Fruit fly (Drosophila melanogaster) whole organism, prepupa: ENCODE data around the gene CG31533.

Experiments
- CG10631 ChIP-seq: fragments of 200-800 bp; sonication (Bioruptor generic); optimal IDR thresholded peaks from 2 replicates; lab custom pipeline; 2016; ENCODE audit warnings: missing biosample characterization, missing genetic modification characterization
- CG10669 ChIP-seq: fragments of 200-800 bp; sonication (Bioruptor generic); optimal IDR thresholded peaks from 3 replicates; lab custom pipeline; 2018; ENCODE audit warnings: missing biosample characterization, mild to moderate bottlenecking, missing genetic modification characterization, moderate library complexity
- CG11294 ChIP-seq: fragments of 200-800 bp; sonication (Bioruptor generic); IDR thresholded peaks from 2 replicates; pipeline ENCODE4 v1.3.6; 2022; ENCODE audit warnings: missing biosample characterization, missing genetic modification characterization
- CG11762 ChIP-seq: fragments of 200-800 bp; sonication (Bioruptor generic); optimal IDR thresholded peaks from 3 replicates; lab custom pipeline; 2016; ENCODE audit warnings: missing biosample characterization, missing genetic modification characterization; ENCODE audit not compliant: insufficient read depth
- CG11902 ChIP-seq: fragments of 200-800 bp; sonication (Bioruptor generic); optimal IDR thresholded peaks from 3 replicates; lab custom pipeline; 2016; ENCODE audit warnings: missing biosample characterization, missing genetic modification characterization
- CG1621 ChIP-seq: fragments of 200-800 bp; sonication (Bioruptor generic); optimal IDR thresholded peaks from 3 replicates; lab custom pipeline; 2018; ENCODE audit warnings: missing biosample characterization, mild to moderate bottlenecking, missing genetic modification characterization
- CG3032 ChIP-seq: fragments of 200-800 bp; optimal IDR thresholded peaks from 2 replicates; lab custom pipeline; 2019; ENCODE audit warnings: missing biosample characterization, mild to moderate bottlenecking, missing genetic modification characterization, moderate library complexity
- CG31627 ChIP-seq: fragments of 200-800 bp; sonication (Bioruptor generic); optimal IDR thresholded peaks from 3 replicates; lab custom pipeline; 2016; ENCODE audit warnings: missing biosample characterization, missing genetic modification characterization
- CG32006 ChIP-seq: fragments of 200-800 bp; sonication (Bioruptor generic); optimal IDR thresholded peaks from 3 replicates; lab custom pipeline; 2017; ENCODE audit warnings: missing biosample characterization, mild to moderate bottlenecking, missing genetic modification characterization
- CG34406 ChIP-seq: fragments of 200-800 bp; sonication (Bioruptor generic); optimal IDR thresholded peaks from 3 replicates; lab custom pipeline; 2016; ENCODE audit warnings: missing biosample characterization, missing genetic modification characterization
- CG3919 ChIP-seq: fragments of 200-800 bp; sonication (Bioruptor generic); optimal IDR thresholded peaks from 3 replicates; lab custom pipeline; 2016; ENCODE audit warnings: missing biosample characterization, missing genetic modification characterization
- CG6163 ChIP-seq: fragments of 200-800 bp; sonication (Bioruptor generic); IDR thresholded peaks from 3 replicates; pipeline ENCODE4 v1.3.6; 2022; ENCODE audit warnings: missing biosample characterization, missing genetic modification characterization
- CG6276 ChIP-seq: fragments of 200-800 bp; sonication (Bioruptor generic); optimal IDR thresholded peaks from 2 replicates; lab custom pipeline; 2017; ENCODE audit warnings: missing biosample characterization, mild to moderate bottlenecking, missing genetic modification characterization
- CG6792 ChIP-seq: fragments of 200-800 bp; sonication (Bioruptor generic); optimal IDR thresholded peaks from 3 replicates; lab custom pipeline; 2016; ENCODE audit warnings: missing biosample characterization, missing genetic modification characterization
- CG7368 ChIP-seq: fragments of 200-800 bp; sonication (Bioruptor generic); optimal IDR thresholded peaks from 3 replicates; lab custom pipeline; 2016; ENCODE audit warnings: missing biosample characterization, missing genetic modification characterization
- CG8119 ChIP-seq: fragments of 200-800 bp; sonication (Bioruptor generic); IDR thresholded peaks from 3 replicates; pipeline ENCODE4 v1.3.6; 2022; ENCODE audit warnings: missing biosample characterization, missing genetic modification characterization
- CG8632 ChIP-seq: fragments of 200-800 bp; sonication (Bioruptor generic); optimal IDR thresholded peaks from 3 replicates; lab custom pipeline; 2016; ENCODE audit warnings: missing biosample characterization, missing genetic modification characterization
- CG9139 ChIP-seq: fragments of 200-800 bp; sonication (Bioruptor generic); optimal IDR thresholded peaks from 3 replicates; lab custom pipeline; 2017; ENCODE audit warnings: missing biosample characterization, mild to moderate bottlenecking, missing genetic modification characterization
- Eip75B ChIP-seq: fragments of 200-800 bp; sonication (Bioruptor generic); optimal IDR thresholded peaks from 3 replicates; lab custom pipeline; 2016; ENCODE audit warnings: missing biosample characterization, missing genetic modification characterization
- Eip78C ChIP-seq: fragments of 200-800 bp; sonication (Bioruptor generic); peaks from one replicate; lab custom pipeline; 2016; ENCODE audit warnings: missing biosample characterization, missing genetic modification characterization
- Eip93F ChIP-seq: fragments of 200-800 bp; sonication (Bioruptor generic); optimal IDR thresholded peaks from 2 replicates; lab custom pipeline; 2016; ENCODE audit warnings: missing biosample characterization, mild to moderate bottlenecking, missing genetic modification characterization
- Ets21C ChIP-seq: fragments of 200-800 bp; sonication (Bioruptor generic); optimal IDR thresholded peaks from 3 replicates; lab custom pipeline; 2016; ENCODE audit warnings: missing biosample characterization, missing genetic modification characterization
- Ets96B ChIP-seq: fragments of 200-800 bp; optimal IDR thresholded peaks from 2 replicates; lab custom pipeline; 2019; ENCODE audit warnings: missing biosample characterization, mild to moderate bottlenecking, missing genetic modification characterization, moderate library complexity
- Gug ChIP-seq: fragments of 200-800 bp; sonication (Bioruptor generic); IDR thresholded peaks from 2 replicates; pipeline ENCODE4 v1.3.6; 2022; ENCODE audit warnings: missing biosample characterization, missing genetic modification characterization
- Hr38 ChIP-seq: sonication (Bioruptor generic); optimal IDR thresholded peaks from 2 replicates; lab custom pipeline; 2016; ENCODE audit warnings: missing biosample characterization, missing genetic modification characterization
- Hr39 ChIP-seq: fragments of 200-800 bp; sonication (Bioruptor generic); optimal IDR thresholded peaks from 2 replicates; lab custom pipeline; 2016; ENCODE audit warnings: missing biosample characterization, missing genetic modification characterization
- Hr4 ChIP-seq: fragments of 200-800 bp; sonication (Bioruptor generic); optimal IDR thresholded peaks from 3 replicates; lab custom pipeline; 2016; ENCODE audit warnings: missing biosample characterization, missing genetic modification characterization
- Met ChIP-seq: fragments of 200-800 bp; sonication (Bioruptor generic); optimal IDR thresholded peaks from 3 replicates; lab custom pipeline; 2016; ENCODE audit warnings: missing biosample characterization, missing genetic modification characterization
- OdsH ChIP-seq: fragments of 200-800 bp; sonication (Bioruptor generic); optimal IDR thresholded peaks from 3 replicates; lab custom pipeline; 2016; ENCODE audit warnings: missing biosample characterization, missing genetic modification characterization
- Smox ChIP-seq: fragments of 200-800 bp; sonication (Bioruptor generic); optimal IDR thresholded peaks from 3 replicates; lab custom pipeline; 2016; ENCODE audit warnings: missing biosample characterization, missing genetic modification characterization
- achi ChIP-seq: fragments of 200-800 bp; sonication (Bioruptor generic); optimal IDR thresholded peaks from 3 replicates; lab custom pipeline; 2016; ENCODE audit warnings: missing biosample characterization, missing genetic modification characterization
- cyc ChIP-seq: fragments of 200-800 bp; sonication (Bioruptor generic); optimal IDR thresholded peaks from 3 replicates; lab custom pipeline; 2016; ENCODE audit warnings: missing biosample characterization, missing genetic modification characterization
- dac ChIP-seq: fragments of 200-800 bp; sonication (Bioruptor generic); optimal IDR thresholded peaks from 2 replicates; lab custom pipeline; 2017; ENCODE audit warnings: missing biosample characterization, mild to moderate bottlenecking, missing genetic modification characterization
- dsx ChIP-seq: fragments of 200-800 bp; optimal IDR thresholded peaks from 3 replicates; lab custom pipeline; 2019; ENCODE audit warnings: missing biosample characterization, mild to moderate bottlenecking, missing genetic modification characterization, moderate library complexity; ENCODE audit not compliant: poor library complexity, severe bottlenecking
- eg ChIP-seq: fragments of 200-800 bp; sonication (Bioruptor generic); IDR thresholded peaks from 3 replicates; pipeline ENCODE4 v1.3.6; 2022; ENCODE audit warnings: missing biosample characterization, missing genetic modification characterization
- fd85E ChIP-seq: fragments of 200-800 bp; sonication (Bioruptor generic); optimal IDR thresholded peaks from 3 replicates; lab custom pipeline; 2016; ENCODE audit warnings: missing biosample characterization, missing genetic modification characterization
- fkh ChIP-seq: fragments of 200-800 bp; sonication (Bioruptor generic); optimal IDR thresholded peaks from 3 replicates; lab custom pipeline; 2017; ENCODE audit warnings: missing biosample characterization, mild to moderate bottlenecking, missing genetic modification characterization, moderate library complexity
- lz ChIP-seq: fragments of 200-800 bp; sonication (Bioruptor generic); optimal IDR thresholded peaks from 3 replicates; lab custom pipeline; 2016; ENCODE audit warnings: missing biosample characterization, missing genetic modification characterization
- net ChIP-seq: fragments of 200-800 bp; sonication (Bioruptor generic); optimal IDR thresholded peaks from 3 replicates; lab custom pipeline; 2016; ENCODE audit warnings: missing biosample characterization, missing genetic modification characterization
- pdm3 ChIP-seq: fragments of 200-800 bp; sonication (Bioruptor generic); optimal IDR thresholded peaks from 3 replicates; lab custom pipeline; 2016; ENCODE audit warnings: missing biosample characterization, missing genetic modification characterization
- salr ChIP-seq, 2 experiments: fragments of 200-800 bp; sonication (Bioruptor generic); optimal IDR thresholded peaks; 3 replicates each; lab custom pipeline; 2016 to 2018; ENCODE audit warnings: missing biosample characterization in 2 of 2, missing genetic modification characterization in 2 of 2, mild to moderate bottlenecking in 1 of 2
- spab ChIP-seq: fragments of 200-800 bp; sonication (Bioruptor generic); optimal IDR thresholded peaks from 2 replicates; lab custom pipeline; 2017; ENCODE audit warnings: missing biosample characterization, mild to moderate bottlenecking, missing genetic modification characterization, missing genetic modification reagents
- svp ChIP-seq: fragments of 200-800 bp; sonication (Bioruptor generic); peaks from one replicate; lab custom pipeline; 2016; ENCODE audit warnings: missing biosample characterization, missing genetic modification characterization
- topi ChIP-seq: fragments of 200-800 bp; sonication (Bioruptor generic); optimal IDR thresholded peaks from 3 replicates; lab custom pipeline; 2016; ENCODE audit warnings: missing biosample characterization, missing genetic modification characterization

The CG31533 gene

DNA sequence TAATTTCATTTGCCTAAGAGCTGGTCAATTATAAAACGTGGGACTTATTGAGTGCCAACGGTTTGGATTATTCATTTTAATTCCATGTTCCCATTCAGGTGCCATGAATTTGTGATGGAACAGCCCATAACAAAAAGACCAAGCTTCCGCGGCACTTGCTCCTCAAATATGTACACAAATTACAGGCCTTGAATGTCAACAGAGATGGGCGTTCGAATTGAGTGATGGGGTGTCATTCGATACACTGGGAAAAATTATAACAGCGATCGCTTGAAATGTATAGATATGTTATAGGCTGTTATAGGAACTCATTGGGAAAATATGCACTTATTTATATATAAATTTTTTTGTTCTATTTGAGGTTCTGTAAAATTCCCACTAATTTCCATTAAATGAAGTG is 41.1 kb downstream of the CG31533 start:
- TF ChIP-seq Hr4 (no peak), CG8119 (GFP tag; lab: Robert Waterston, UW) (no peak), salr (GFP tag; optimal IDR thresholded peaks at IDR 0.05; lab: Kevin White, UChicago) (no peak), CG3919 (no peak), CG3032 (tag; lab: Kevin White, UChicago) (no peak), CG32006 (no peak), CG31627 (GFP tag; lab: Kevin White, UChicago) (no peak), fd85E (no peak), Hr39 (GFP tag; lab: Kevin White, UChicago) (no peak)

DNA sequence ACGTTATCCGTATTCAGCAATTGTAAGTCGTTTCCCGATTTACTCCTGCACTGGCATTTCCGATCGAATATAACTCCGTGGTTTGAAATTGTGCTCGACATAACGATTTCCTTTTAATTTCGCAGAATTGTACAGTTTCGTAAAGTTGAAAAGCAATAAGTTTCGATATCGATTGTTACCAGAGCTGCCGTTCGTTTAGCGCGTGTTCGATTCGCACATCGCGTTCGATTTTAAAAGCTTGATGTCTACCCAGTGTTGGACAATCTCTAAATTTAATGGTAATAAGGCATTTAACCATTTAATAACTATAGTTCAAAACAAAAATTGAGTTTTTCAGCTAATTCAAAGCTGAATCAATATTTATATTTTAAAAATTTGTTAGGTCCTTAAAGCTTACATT is 45.2 kb downstream of the CG31533 start, which contains the start of gene CG14357:
TSS of gene CG14357 (minus strand) at position 101 of the 400 bp plus-strand sequence.
- TF ChIP-seq OdsH (GFP tag; lab: Kevin White, UChicago) (no peak), CG8119 (GFP tag; lab: Robert Waterston, UW) (no peak), Eip75B (GFP tag; lab: Kevin White, UChicago) (no peak), CG11294 (GFP tag; lab: Robert Waterston, UW) (no peak)

DNA sequence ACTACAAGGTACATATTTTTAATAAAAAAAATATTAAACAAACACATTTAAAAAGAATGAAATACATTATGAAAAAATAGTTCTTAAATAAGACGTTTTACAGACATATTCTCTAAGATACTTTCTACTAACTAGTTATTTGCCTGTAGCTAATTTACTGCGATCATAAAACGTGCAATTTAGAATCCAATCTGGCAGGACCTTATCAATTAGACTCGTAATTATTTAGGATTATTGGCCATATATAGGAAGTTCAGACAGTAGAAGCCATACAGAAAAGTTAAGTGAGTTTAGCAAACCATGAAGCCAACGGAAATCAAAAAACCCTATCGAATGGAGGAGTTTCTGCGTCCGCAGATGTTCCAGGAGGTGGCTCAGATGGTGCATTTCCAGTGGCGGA is 48.1 kb downstream of the CG31533 start, which contains the start of gene Or88a:
TSS of gene Or88a (plus strand) at position 301 of the 400 bp plus-strand sequence.
- no peak for TF ChIP-seq net
- TF ChIP-seq CG34406 (GFP tag; lab: Kevin White, UChicago) = no peak

DNA sequence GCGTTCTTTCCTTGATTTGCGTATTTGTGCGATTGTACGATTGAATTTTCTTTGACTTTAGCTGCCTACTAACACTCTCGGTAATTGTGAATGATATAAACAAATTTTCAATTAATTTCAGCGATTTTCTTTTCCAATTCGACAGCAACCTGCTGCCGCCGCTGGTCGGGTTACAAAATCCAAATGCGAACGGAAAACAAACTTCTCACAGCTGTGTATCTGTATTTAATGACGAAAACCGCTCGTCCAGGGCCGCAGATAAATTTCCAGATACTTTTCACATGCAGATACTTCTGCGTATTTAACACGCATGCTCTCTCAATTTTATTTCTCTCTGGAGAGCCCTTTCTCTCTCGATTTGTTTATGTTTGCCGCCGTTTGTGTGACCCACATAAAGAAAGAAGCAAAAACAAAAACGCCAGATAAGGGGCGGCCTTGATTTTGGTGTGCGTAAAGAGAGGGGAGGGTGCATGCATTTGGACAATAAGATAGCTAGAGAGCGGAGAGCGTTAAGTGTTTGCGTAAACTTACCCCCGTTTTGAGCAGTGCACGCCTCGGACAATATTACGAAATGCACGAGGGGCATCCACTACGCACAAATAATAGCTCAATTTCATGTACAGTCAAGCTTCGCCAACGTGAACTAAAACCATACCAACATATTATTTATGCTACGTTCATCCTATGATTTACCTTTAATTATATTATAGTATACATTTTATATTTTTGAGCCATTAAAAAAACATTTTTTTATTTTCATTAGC is 48.9 kb downstream of the CG31533 start, which contains the start of gene CG12402:
TSS of gene CG12402 (minus strand) at position 164 of the 764 bp plus-strand sequence.
- TF ChIP-seq Smox (GFP tag; lab: Kevin White, UChicago) = no peak
- TF ChIP-seq CG8119 (GFP tag; lab: Robert Waterston, UW) = peak; percentile 53
- peak; percentile 35 for TF ChIP-seq dac
- no peak for TF ChIP-seq CG11902
- TF ChIP-seq Ets21C (GFP tag; lab: Kevin White, UChicago) = no peak
- no peak for TF ChIP-seq svp (GFP tag; lab: Kevin White, UChicago)
- TF ChIP-seq Met (GFP tag; lab: Kevin White, UChicago) = no peak
- TF ChIP-seq lz (GFP tag; lab: Kevin White, UChicago) = no peak
- peak; percentile 49 for TF ChIP-seq CG6792 (GFP tag; lab: Kevin White, UChicago)
- peak; percentile 38 for TF ChIP-seq CG8632 (GFP tag; lab: Kevin White, UChicago)
- TF ChIP-seq salr (GFP tag; optimal IDR thresholded peaks at IDR 0.05; lab: Kevin White, UChicago) = no peak
- TF ChIP-seq CG7368 (GFP tag; lab: Kevin White, UChicago) = peak; percentile 23
- TF ChIP-seq OdsH (GFP tag; lab: Kevin White, UChicago) = peak; percentile 6
- TF ChIP-seq eg (GFP tag; lab: Robert Waterston, UW) = peak; percentile 69
- peak; percentile 35 for TF ChIP-seq CG32006
- peak; percentile 49 for TF ChIP-seq pdm3 (GFP tag; lab: Kevin White, UChicago)
- TF ChIP-seq CG3032 (tag; lab: Kevin White, UChicago) = no peak
- TF ChIP-seq CG10669 (GFP tag; lab: Kevin White, UChicago) = peak; percentile 35
- peak; percentile 34 for TF ChIP-seq achi (GFP tag; lab: Kevin White, UChicago)
- peak; percentile 24 for TF ChIP-seq spab (GFP tag; lab: Kevin White, UChicago)
- peak; percentile 17 for TF ChIP-seq CG34406 (GFP tag; lab: Kevin White, UChicago)
- TF ChIP-seq fkh (GFP tag; lab: Kevin White, UChicago) = peak; percentile 94
- peak; percentile 6 for TF ChIP-seq Ets96B (tag; lab: Kevin White, UChicago)
- peak; percentile 14 for TF ChIP-seq Hr4
- TF ChIP-seq topi = no peak
- no peak for TF ChIP-seq dsx (GFP tag; lab: Kevin White, UChicago)
- TF ChIP-seq CG11762 (GFP tag; lab: Kevin White, UChicago) = no peak
- no peak for TF ChIP-seq Hr38 (GFP tag; lab: Kevin White, UChicago)
- peak; percentile 50 for TF ChIP-seq Gug
- no peak for TF ChIP-seq CG1621
- peak; percentile 58 for TF ChIP-seq Hr39 (GFP tag; lab: Kevin White, UChicago)
- no peak for TF ChIP-seq Eip93F (GFP tag; lab: Kevin White, UChicago)
- peak; percentile 88 for TF ChIP-seq Eip78C (GFP tag; lab: Kevin White, UChicago)
- TF ChIP-seq CG6163 (GFP tag; lab: Robert Waterston, UW) = peak; percentile 57; the same call in 1 of the 3 replicates
- TF ChIP-seq CG10631 (GFP tag; lab: Kevin White, UChicago) = peak; percentile 37
- peak; percentile 43 for TF ChIP-seq CG6276 (GFP tag; lab: Kevin White, UChicago)
- TF ChIP-seq CG9139 (GFP tag; lab: Kevin White, UChicago) = no peak
- no peak for TF ChIP-seq cyc (GFP tag; lab: Kevin White, UChicago)
